Worm (Caenorhabditis elegans): Measurements from ENCODE around the gene col-33.
A peak's percentile ranks its signal among the peaks of the same experiment; 100 is the strongest.

The col-33 gene

ce11 chrIV:4301202-4301601, 38.1 kb downstream of the col-33 start, which contains the start of gene lgc-22:
Gene lgc-22 (plus strand): TSS chrIV:4301306.
- TF ChIP-seq hlh-1 (tag; optimal IDR thresholded peaks at IDR 0.05) (no peak), nhr-76 (tag; optimal IDR thresholded peaks at IDR 0.05) (no peak), blmp-1 (tag; optimal IDR thresholded peaks at IDR 0.05) (no peak)

- TF ChIP-seq lsy-2 (tag; optimal IDR thresholded peaks at IDR 0.05) (no peak), unc-120 (tag; optimal IDR thresholded peaks at IDR 0.05; ENCODE audit: poor library complexity, severe bottlenecking) (no peak), tbx-8 (GFP tag; optimal IDR thresholded peaks at IDR 0.05) (no peak), bed-3 (GFP tag; optimal IDR thresholded peaks at IDR 0.05) (no peak), lin-32 (GFP tag; optimal IDR thresholded peaks at IDR 0.05) (no peak), nhr-237 (tag; optimal IDR thresholded peaks at IDR 0.05) (no peak), ceh-83 (GFP tag; optimal IDR thresholded peaks at IDR 0.05) (no peak), blmp-1 (tag; optimal IDR thresholded peaks at IDR 0.05) (no peak), mep-1 (tag; optimal IDR thresholded peaks at IDR 0.05) (no peak), ces-1 (GFP tag; optimal IDR thresholded peaks at IDR 0.05) (no peak), lin-13 (tag; optimal IDR thresholded peaks at IDR 0.05) (no peak), ceh-43 (GFP tag; optimal IDR thresholded peaks at IDR 0.05) (no peak), nhr-12 (tag; optimal IDR thresholded peaks at IDR 0.05) (no peak), ham-2 (GFP tag; optimal IDR thresholded peaks at IDR 0.05) (no peak), sptf-1 (tag; optimal IDR thresholded peaks at IDR 0.05) (no peak), nhr-76 (tag; optimal IDR thresholded peaks at IDR 0.05) (no peak), hlh-1 (tag; optimal IDR thresholded peaks at IDR 0.05) (no peak), drap-1 (GFP tag; optimal IDR thresholded peaks at IDR 0.05) (no peak)
Observed at ce11 chrIV:4306317-4306716, 43.2 kb downstream of the col-33 start.

- TF ChIP-seq M03D4.4 (tag; optimal IDR thresholded peaks at IDR 0.05), result no peak
- TF ChIP-seq lin-32 (GFP tag; optimal IDR thresholded peaks at IDR 0.05), result no peak
- no peak for TF ChIP-seq zip-8 (tag; optimal IDR thresholded peaks at IDR 0.05)
- no peak for TF ChIP-seq ztf-11 (tag; optimal IDR thresholded peaks at IDR 0.05)
- TF ChIP-seq ceh-39 (tag; optimal IDR thresholded peaks at IDR 0.05), result no peak
- TF ChIP-seq lsy-2 (tag; optimal IDR thresholded peaks at IDR 0.05), result peak; percentile 13
Observed at ce11 chrIV:4307227-4307946, 44.3 kb downstream of the col-33 start, which contains the start of gene set-9. Gene set-9 (plus strand): TSS chrIV:4307896.
